Worm (Caenorhabditis elegans): ENCODE results near the gene W09C2.7.

DNA sequence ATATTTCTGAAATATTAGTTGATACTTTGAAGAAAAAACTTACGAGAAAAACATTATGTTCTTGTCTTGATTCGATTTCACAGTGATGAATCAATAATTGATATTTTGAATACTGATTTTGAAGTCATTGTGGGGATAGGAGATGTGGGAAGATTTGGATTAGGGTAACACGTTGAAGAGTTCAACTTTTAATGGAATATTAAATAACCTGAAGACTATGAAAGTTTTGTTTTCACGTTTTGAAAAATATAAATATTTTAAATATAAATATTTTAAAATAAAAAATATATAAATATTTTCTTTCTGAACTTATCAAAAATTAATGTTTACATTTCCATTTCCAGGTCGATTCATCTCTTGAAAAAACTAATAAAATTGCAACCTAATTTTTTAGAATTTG, 29.8 kb downstream of the W09C2.7 start, which contains the start of gene pei-1:
- TF ChIP-seq tab-1 (GFP tag; IDR thresholded peaks at IDR 0.05) = no peak
- no peak for TF ChIP-seq flt-1 (GFP tag; IDR thresholded peaks at IDR 0.05)
- no peak for TF ChIP-seq ztf-29 (GFP tag; IDR thresholded peaks at IDR 0.05)

All from whole organism, midembryonic.